Fruit fly (Drosophila melanogaster): ENCODE data around the gene CG31715.

CG31715 gene

DNA sequence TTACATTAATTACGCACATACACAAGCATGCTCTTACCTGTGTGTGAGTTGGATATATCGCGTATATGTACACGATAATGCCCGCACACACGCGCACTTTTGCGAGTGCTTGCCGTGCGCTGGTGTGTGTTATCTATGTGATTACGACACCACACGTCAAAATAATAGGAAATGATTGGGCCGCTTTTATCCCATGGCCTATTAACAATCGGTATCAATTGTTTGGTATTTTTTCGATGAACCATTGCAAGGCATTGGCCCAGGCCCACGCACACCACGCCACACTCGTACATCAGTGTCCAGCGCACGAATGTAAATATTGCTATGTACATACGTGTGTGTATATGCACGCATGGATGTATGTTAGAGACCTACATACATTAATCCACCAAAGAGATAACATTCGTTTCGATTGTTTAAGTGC, 6.5 kb upstream of the CG31715 start (continued):
- TF ChIP-seq insv (GFP tag; optimal IDR thresholded peaks at IDR 0.05) (peak in 1 of 2 experiments; percentile 43), HmgZ (tag; optimal IDR thresholded peaks at IDR 0.05) (peak; percentile 92), CG7928 (GFP tag; optimal IDR thresholded peaks at IDR 0.05) (no peak), cas (GFP tag; IDR thresholded peaks at IDR 0.05) (no peak), CG9437 (GFP tag; optimal IDR thresholded peaks at IDR 0.05) (no peak), CG7357 (GFP tag; IDR thresholded peaks at IDR 0.05) (no peak), Dp (GFP tag; optimal IDR thresholded peaks at IDR 0.05) (no peak), CG3407 (GFP tag; optimal IDR thresholded peaks at IDR 0.05) (peak; percentile 60), Blimp-1 (GFP tag; optimal IDR thresholded peaks at IDR 0.05) (no peak), pnt (GFP tag; optimal IDR thresholded peaks at IDR 0.05) (peak; percentile 27), D19A (tag; optimal IDR thresholded peaks at IDR 0.05) (peak; percentile 67), ssp (GFP tag; IDR thresholded peaks at IDR 0.05) (no peak), CG18011 (GFP tag; optimal IDR thresholded peaks at IDR 0.05) (peak; percentile 34), CG10267 (tag; optimal IDR thresholded peaks at IDR 0.05) (peak; percentile 44), Adf1 (GFP tag; IDR thresholded peaks at IDR 0.05) (peak; percentile 16; the same call in 1 of the 2 replicates), tgo (GFP tag; IDR thresholded peaks at IDR 0.05) (no peak; the same call in 2 of the 3 replicates), Tbp (GFP tag; optimal IDR thresholded peaks at IDR 0.05) (no peak), ara (GFP tag; IDR thresholded peaks at IDR 0.05) (peak; percentile 69), CG5245 (GFP tag; optimal IDR thresholded peaks at IDR 0.05) (no peak), CG11723 (GFP tag; optimal IDR thresholded peaks at IDR 0.05) (peak; percentile 75), wor (GFP tag; IDR thresholded peaks at IDR 0.05) (no peak), CG10462 (GFP tag; optimal IDR thresholded peaks at IDR 0.05) (no peak), Oli (tag; optimal IDR thresholded peaks at IDR 0.05) (no peak), exex (tag; optimal IDR thresholded peaks at IDR 0.05) (peak; percentile 97), CG11398 (GFP tag; optimal IDR thresholded peaks at IDR 0.05) (peak; percentile 30), oc (tag; optimal IDR thresholded peaks at IDR 0.05) (peak; percentile 91), Fer2 (tag; optimal IDR thresholded peaks at IDR 0.05) (peak; percentile 38), mam (GFP tag; optimal IDR thresholded peaks at IDR 0.05) (peak; percentile 50), grau (tag; optimal IDR thresholded peaks at IDR 0.05) (peak; percentile 62), crc (GFP tag; optimal IDR thresholded peaks at IDR 0.05) (no peak), CG12236 (GFP tag; optimal IDR thresholded peaks at IDR 0.05) (peak; percentile 43), en (GFP tag; optimal IDR thresholded peaks at IDR 0.05) (no peak), CG15696 (tag; optimal IDR thresholded peaks at IDR 0.05) (peak; percentile 72), trem (tag; optimal IDR thresholded peaks at IDR 0.05) (peak; percentile 47), Abd-B (GFP tag; optimal IDR thresholded peaks at IDR 0.05) (no peak), emc (GFP tag; optimal IDR thresholded peaks at IDR 0.05) (no peak), luna (GFP tag; optimal IDR thresholded peaks at IDR 0.05) (no peak), gsb (GFP tag; IDR thresholded peaks at IDR 0.05) (no peak), Side (GFP tag; optimal IDR thresholded peaks at IDR 0.05) (peak; percentile 67), CG2678 (tag; optimal IDR thresholded peaks at IDR 0.05) (peak; percentile 73), CG11560 (tag; IDR thresholded peaks at IDR 0.05) (no peak), Hr3 (GFP tag; optimal IDR thresholded peaks at IDR 0.05) (peak; percentile 6), CG10366 (GFP tag; IDR thresholded peaks at IDR 0.05) (no peak), croc (GFP tag; conservative IDR thresholded peaks at IDR 0.05) (no peak), HmgD (GFP tag; optimal IDR thresholded peaks at IDR 0.05) (peak; percentile 11), CG6683 (GFP tag; optimal IDR thresholded peaks at IDR 0.05) (peak; percentile 50), hkb (optimal IDR thresholded peaks at IDR 0.05) (no peak), hkb (GFP tag; IDR thresholded peaks at IDR 0.05) (peak; percentile 69), CrebB (tag; optimal IDR thresholded peaks at IDR 0.05) (peak; percentile 89), MTF-1 (GFP tag; optimal IDR thresholded peaks at IDR 0.05; ENCODE audit: borderline replicate concordance) (peak; percentile 74), CG14014 (GFP tag; IDR thresholded peaks at IDR 0.05) (peak; percentile 56; the same call in 1 of the 2 replicates), ase (GFP tag; IDR thresholded peaks at IDR 0.05) (no peak)
